Fruit fly (Drosophila melanogaster) whole organism, embryonic: ENCODE measurements around the gene CG31139.

Experiments used
- Awh ChIP-seq: fragments of 200-800 bp; sonication (Bioruptor generic); IDR thresholded peaks from 2 replicates; pipeline ENCODE4, ENCODE4 v1.3.6; 2022; ENCODE audit warnings: missing biosample characterization, missing genetic modification characterization
- CG10462 ChIP-seq: fragments of 200-800 bp; sonication (Bioruptor generic); optimal IDR thresholded peaks from 2 replicates; lab custom pipeline; 2016; ENCODE audit warnings: missing biosample characterization, missing genetic modification characterization
- CG11093 ChIP-seq: fragments of 200-800 bp; sonication (Bioruptor generic); IDR thresholded peaks from 3 replicates; pipeline ENCODE4 v1.3.6; 2022; ENCODE audit warnings: missing biosample characterization, missing genetic modification characterization
- CG11456 ChIP-seq: fragments of 200-800 bp; sonication (Bioruptor generic); IDR thresholded peaks from 3 replicates; pipeline ENCODE4 v1.3.6; 2022; ENCODE audit warnings: missing biosample characterization, missing genetic modification characterization
- CG12659 ChIP-seq: fragments of 200-800 bp; sonication (Bioruptor generic); optimal IDR thresholded peaks from 3 replicates; lab custom pipeline; 2017; ENCODE audit warnings: mild to moderate bottlenecking, missing biosample characterization, missing genetic modification reagents, missing genetic modification characterization
- CG14441 ChIP-seq: fragments of 200-800 bp; sonication (Bioruptor generic); IDR thresholded peaks from 2 replicates; pipeline ENCODE4 v1.3.6; 2022; ENCODE audit warnings: missing biosample characterization, missing genetic modification characterization
- CG14710 ChIP-seq: fragments of 200-800 bp; sonication (Bioruptor generic); optimal IDR thresholded peaks from 3 replicates; lab custom pipeline; 2019; ENCODE audit warnings: missing biosample characterization, mild to moderate bottlenecking, missing genetic modification characterization, moderate library complexity
- CG15073 ChIP-seq: fragments of 200-800 bp; sonication (Bioruptor generic); optimal IDR thresholded peaks from 2 replicates; lab custom pipeline; 2016; ENCODE audit warnings: missing biosample characterization, missing genetic modification characterization
- CG17359 ChIP-seq: fragments of 200-800 bp; sonication (Bioruptor generic); optimal IDR thresholded peaks from 3 replicates; lab custom pipeline; 2018; ENCODE audit warnings: missing biosample characterization, mild to moderate bottlenecking, missing genetic modification characterization, moderate library complexity
- CG17361 ChIP-seq: fragments of 200-800 bp; sonication (Bioruptor generic); IDR thresholded peaks from 3 replicates; pipeline ENCODE4 v1.3.6; 2022; ENCODE audit warnings: missing biosample characterization, missing genetic modification characterization
- CG1792 ChIP-seq: fragments of 200-800 bp; sonication (Bioruptor generic); optimal IDR thresholded peaks from 2 replicates; lab custom pipeline; 2016; ENCODE audit warnings: missing biosample characterization, missing genetic modification characterization
- CG2116 ChIP-seq: fragments of 200-800 bp; sonication (Bioruptor generic); optimal IDR thresholded peaks from 3 replicates; lab custom pipeline; 2018; ENCODE audit warnings: missing biosample characterization, mild to moderate bottlenecking, missing genetic modification characterization
- CG30403 ChIP-seq: fragments of 200-800 bp; sonication (Bioruptor generic); optimal IDR thresholded peaks from 3 replicates; lab custom pipeline; 2016; ENCODE audit warnings: missing biosample characterization, missing genetic modification characterization
- CG3407 ChIP-seq: fragments of 200-800 bp; sonication (Bioruptor generic); optimal IDR thresholded peaks from 2 replicates; lab custom pipeline; 2018; ENCODE audit warnings: missing biosample characterization, mild to moderate bottlenecking, missing genetic modification characterization
- CG34224 ChIP-seq: fragments of 200-800 bp; sonication (Bioruptor generic); IDR thresholded peaks from 3 replicates; pipeline ENCODE4 v1.3.6; 2022; ENCODE audit warnings: missing biosample characterization, missing genetic modification characterization; ENCODE audit not compliant: partially characterized antibody
- CG3995 ChIP-seq: fragments of 200-800 bp; sonication (Bioruptor generic); optimal IDR thresholded peaks from 3 replicates; lab custom pipeline; 2016; ENCODE audit warnings: missing biosample characterization, missing genetic modification characterization
- CG6272 ChIP-seq: fragments of 200-800 bp; sonication (Bioruptor generic); IDR thresholded peaks from 2 replicates; pipeline ENCODE4 v1.3.6; 2022; ENCODE audit warnings: missing biosample characterization, missing genetic modification characterization
- CG6854 ChIP-seq: fragments of 200-800 bp; sonication (Bioruptor generic); optimal IDR thresholded peaks from 3 replicates; lab custom pipeline; 2017; ENCODE audit warnings: missing biosample characterization, mild to moderate bottlenecking, missing genetic modification characterization
- CG8089 ChIP-seq: fragments of 200-800 bp; sonication (Bioruptor generic); optimal IDR thresholded peaks from 3 replicates; lab custom pipeline; 2016; ENCODE audit warnings: missing biosample characterization, missing genetic modification characterization
- CG9932 ChIP-seq: fragments of 200-800 bp; sonication (Bioruptor generic); IDR thresholded peaks from 2 replicates; pipeline ENCODE4 v1.3.6; 2022; ENCODE audit warnings: missing biosample characterization, missing genetic modification characterization
- CTCF ChIP-seq: fragments of 200-800 bp; sonication (Bioruptor generic); optimal IDR thresholded peaks from 2 replicates; lab custom pipeline; 2017; ENCODE audit warnings: missing biosample characterization, mild to moderate bottlenecking, missing genetic modification characterization, moderate library complexity
- Dref ChIP-seq: fragments of 200-800 bp; sonication (Bioruptor generic); IDR thresholded peaks from 2 replicates; pipeline ENCODE4 v1.3.6; 2022; ENCODE audit warnings: missing biosample characterization, missing genetic modification characterization
- Elba2 ChIP-seq: fragments of 200-800 bp; sonication (Bioruptor generic); optimal IDR thresholded peaks from 3 replicates; lab custom pipeline; 2016; ENCODE audit warnings: missing biosample characterization, missing genetic modification characterization
- Gsc ChIP-seq: fragments of 200-800 bp; sonication (Bioruptor generic); IDR thresholded peaks from 2 replicates; pipeline ENCODE4 v1.3.6; 2022; ENCODE audit warnings: missing biosample characterization, missing genetic modification characterization
- HLH54F ChIP-seq: fragments of 200-800 bp; sonication (Bioruptor generic); optimal IDR thresholded peaks from 3 replicates; lab custom pipeline; 2016; ENCODE audit warnings: missing biosample characterization, missing genetic modification characterization
- Hmx ChIP-seq: fragments of 200-800 bp; sonication (Bioruptor generic); optimal IDR thresholded peaks from 2 replicates; lab custom pipeline; 2016; ENCODE audit warnings: missing biosample characterization, missing genetic modification characterization
- Hr51 ChIP-seq, 2 experiments: fragments of 200-800 bp; sonication (Bioruptor generic); optimal IDR thresholded peaks; 2 replicates in 1 of 2; 3 replicates in 1 of 2; lab custom pipeline; 2016 to 2018; ENCODE audit warnings: missing biosample characterization in 2 of 2, missing genetic modification characterization in 2 of 2, mild to moderate bottlenecking in 1 of 2, moderate library complexity in 1 of 2
- Hsf ChIP-seq: fragments of 200-800 bp; sonication (Bioruptor generic); optimal IDR thresholded peaks from 3 replicates; lab custom pipeline; 2016; ENCODE audit warnings: missing biosample characterization, missing genetic modification characterization
- Meics ChIP-seq: fragments of 200-800 bp; sonication (Bioruptor generic); optimal IDR thresholded peaks from 2 replicates; lab custom pipeline; 2017; ENCODE audit warnings: missing biosample characterization, mild to moderate bottlenecking, missing genetic modification characterization
- Nf-YA ChIP-seq: fragments of 200-800 bp; sonication (Bioruptor generic); IDR thresholded peaks from 2 replicates; pipeline ENCODE4 v1.3.6; 2022; ENCODE audit warnings: missing biosample characterization, missing genetic modification characterization
- Optix ChIP-seq: fragments of 200-800 bp; sonication (Bioruptor generic); IDR thresholded peaks from 3 replicates; pipeline ENCODE4 v1.3.6; 2022; ENCODE audit warnings: missing biosample characterization, missing genetic modification characterization
- Ssrp ChIP-seq: fragments of 200-800 bp; sonication (Bioruptor generic); optimal IDR thresholded peaks from 2 replicates; lab custom pipeline; 2018; ENCODE audit warnings: missing biosample characterization, mild to moderate bottlenecking, missing genetic modification characterization, moderate library complexity
- abd-A ChIP-seq: fragments of 200-800 bp; sonication (Bioruptor generic); optimal IDR thresholded peaks from 3 replicates; lab custom pipeline; 2019; ENCODE audit warnings: missing biosample characterization, mild to moderate bottlenecking, missing genetic modification characterization, moderate library complexity
- amos ChIP-seq: fragments of 200-800 bp; sonication (Bioruptor generic); IDR thresholded peaks from 2 replicates; pipeline ENCODE4 v1.3.6; 2022; ENCODE audit warnings: missing biosample characterization, missing genetic modification characterization; ENCODE audit not compliant: partially characterized antibody
- bsh ChIP-seq, 2 experiments: fragments of 200-800 bp; sonication (Bioruptor generic); optimal IDR thresholded peaks; 2 replicates each; lab custom pipeline; 2017 to 2018; ENCODE audit warnings: mild to moderate bottlenecking in 2 of 2, missing biosample characterization in 2 of 2, missing genetic modification characterization in 2 of 2, moderate library complexity in 1 of 2
- crc ChIP-seq: fragments of 200-800 bp; sonication (Bioruptor generic); optimal IDR thresholded peaks from 2 replicates; lab custom pipeline; 2016; ENCODE audit warnings: missing biosample characterization, missing genetic modification characterization
- dmrt11E ChIP-seq: fragments of 200-800 bp; sonication (Bioruptor generic); optimal IDR thresholded peaks from 3 replicates; lab custom pipeline; 2018; ENCODE audit warnings: missing biosample characterization, mild to moderate bottlenecking, missing genetic modification characterization, moderate library complexity
- ind ChIP-seq: fragments of 200-800 bp; sonication (Bioruptor generic); optimal IDR thresholded peaks from 3 replicates; lab custom pipeline; 2016; ENCODE audit warnings: missing biosample characterization, missing genetic modification characterization
- klu ChIP-seq: fragments of 200-800 bp; sonication (Bioruptor generic); IDR thresholded peaks from 2 replicates; pipeline ENCODE4 v1.3.6; 2022; ENCODE audit warnings: missing biosample characterization, missing genetic modification characterization
- kni ChIP-seq: fragments of 200-800 bp; sonication (Bioruptor generic); optimal IDR thresholded peaks from 3 replicates; lab custom pipeline; 2017; ENCODE audit warnings: mild to moderate bottlenecking, missing biosample characterization, missing genetic modification reagents, missing genetic modification characterization
- knrl ChIP-seq: fragments of 200-800 bp; sonication (Bioruptor generic); IDR thresholded peaks from 3 replicates; pipeline ENCODE4 v1.3.6; 2022; ENCODE audit warnings: missing biosample characterization, missing genetic modification characterization; ENCODE audit not compliant: partially characterized antibody
- maf-S ChIP-seq: fragments of 200-800 bp; sonication (Bioruptor generic); optimal IDR thresholded peaks from 2 replicates; lab custom pipeline; 2016; ENCODE audit warnings: missing biosample characterization, missing genetic modification characterization
- nerfin-1 ChIP-seq: fragments of 200-800 bp; sonication (Bioruptor generic); optimal IDR thresholded peaks from 3 replicates; lab custom pipeline; 2019; ENCODE audit warnings: missing biosample characterization, mild to moderate bottlenecking, missing genetic modification characterization, moderate library complexity
- nmo ChIP-seq: fragments of 200-800 bp; sonication (Bioruptor generic); optimal IDR thresholded peaks from 2 replicates; lab custom pipeline; 2018; ENCODE audit warnings: missing biosample characterization, mild to moderate bottlenecking, missing genetic modification characterization, moderate library complexity
- otp ChIP-seq: fragments of 200-800 bp; sonication (Bioruptor generic); IDR thresholded peaks from 3 replicates; pipeline ENCODE4, ENCODE4 v1.3.6; 2022; ENCODE audit warnings: missing biosample characterization, missing genetic modification characterization
- p53 ChIP-seq: fragments of 200-800 bp; sonication (Bioruptor generic); optimal IDR thresholded peaks from 2 replicates; lab custom pipeline; 2016; ENCODE audit warnings: missing biosample characterization, missing genetic modification characterization
- phol ChIP-seq: fragments of 200-800 bp; sonication (Bioruptor generic); optimal IDR thresholded peaks from 3 replicates; lab custom pipeline; 2018; ENCODE audit warnings: missing biosample characterization, mild to moderate bottlenecking, missing genetic modification characterization, moderate library complexity
- sens ChIP-seq: fragments of 200-800 bp; sonication (Bioruptor generic); peaks from one replicate; lab custom pipeline; 2016; ENCODE audit warnings: missing biosample characterization, missing genetic modification characterization
- shn ChIP-seq: fragments of 200-800 bp; sonication (Bioruptor generic); optimal IDR thresholded peaks from 3 replicates; lab custom pipeline; 2016; ENCODE audit warnings: missing biosample characterization, missing genetic modification characterization
- so ChIP-seq: fragments of 200-800 bp; sonication (Bioruptor generic); IDR thresholded peaks from 3 replicates; pipeline ENCODE4 v1.3.6; 2022; ENCODE audit warnings: missing biosample characterization, missing genetic modification characterization
- tgo ChIP-seq: fragments of 200-800 bp; sonication (Bioruptor generic); IDR thresholded peaks from 3 replicates; pipeline ENCODE4 v1.3.6; 2022; ENCODE audit warnings: missing biosample characterization, missing genetic modification characterization
- vvl ChIP-seq: fragments of 200-800 bp; sonication (Bioruptor generic); IDR thresholded peaks from 2 replicates; pipeline ENCODE4 v1.3.6; 2022; ENCODE audit warnings: missing biosample characterization, missing genetic modification characterization
- wor ChIP-seq: fragments of 200-800 bp; sonication (Bioruptor generic); IDR thresholded peaks from 2 replicates; pipeline ENCODE4 v1.3.6; 2022; ENCODE audit warnings: missing biosample characterization, missing genetic modification characterization

Gene CG31139

DNA sequence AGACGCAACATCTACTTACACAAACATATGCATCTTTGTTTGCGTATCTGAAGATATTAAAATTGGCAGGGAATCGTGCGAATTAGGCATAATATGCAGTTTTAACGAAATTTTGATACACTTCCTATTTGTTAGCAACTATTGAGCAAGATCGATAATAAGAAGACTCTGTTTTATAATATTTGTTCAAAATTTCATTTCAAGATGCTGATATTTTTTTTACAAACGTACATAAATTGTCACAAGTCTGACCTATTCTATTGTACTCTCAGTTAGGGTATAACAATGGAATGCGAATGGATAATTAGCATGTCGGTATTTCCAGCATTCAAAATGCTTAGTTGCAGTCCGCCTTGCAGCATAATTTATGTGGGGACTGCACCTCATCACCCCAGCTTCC is 21.0 kb downstream of the CG31139 start (continued):
- peak; percentile 42; the same call in 1 of the 2 replicates for TF ChIP-seq klu (GFP tag; lab: Robert Waterston, UW)
- peak; percentile 46; the same call in 1 of the 3 replicates for TF ChIP-seq tgo (GFP tag; lab: Robert Waterston, UW)
- no peak for TF ChIP-seq p53 (GFP tag; lab: Kevin White, UChicago)
- no peak for TF ChIP-seq Awh (GFP tag; lab: Robert Waterston, UW)
- no peak for TF ChIP-seq abd-A
- no peak for TF ChIP-seq Hmx (GFP tag; lab: Kevin White, UChicago)
- no peak for TF ChIP-seq so (GFP tag; lab: Robert Waterston, UW)
- no peak for TF ChIP-seq CG11456
- no peak for TF ChIP-seq bsh (GFP tag; optimal IDR thresholded peaks at IDR 0.05; lab: Kevin White, UChicago)
- no peak for TF ChIP-seq crc
- TF ChIP-seq CG17359 (tag; lab: Kevin White, UChicago), result peak; percentile 13
- TF ChIP-seq CG34224 (GFP tag; lab: Robert Waterston, UW), result no peak
- no peak for TF ChIP-seq Hr51 (GFP tag; optimal IDR thresholded peaks at IDR 0.05; lab: Kevin White, UChicago)
- TF ChIP-seq amos, result no peak
- no peak for TF ChIP-seq Hsf (GFP tag; lab: Kevin White, UChicago)
- TF ChIP-seq nmo (GFP tag; lab: Kevin White, UChicago), result no peak
- TF ChIP-seq CG10462 (GFP tag; lab: Kevin White, UChicago), result no peak
- no peak for TF ChIP-seq wor (GFP tag; lab: Robert Waterston, UW)
- no peak for TF ChIP-seq CG12659 (GFP tag; lab: Kevin White, UChicago)
- no peak for TF ChIP-seq CG11093 (GFP tag; lab: Robert Waterston, UW)
- no peak for TF ChIP-seq dmrt11E (tag; lab: Kevin White, UChicago)
- peak; percentile 19 for TF ChIP-seq phol
- no peak for TF ChIP-seq knrl (GFP tag; lab: Robert Waterston, UW)
- TF ChIP-seq kni (GFP tag; lab: Kevin White, UChicago), result no peak
- TF ChIP-seq Optix (GFP tag; lab: Robert Waterston, UW), result no peak
- TF ChIP-seq CG30403 (GFP tag; lab: Kevin White, UChicago), result peak; percentile 14
- TF ChIP-seq CG9932 (GFP tag; lab: Robert Waterston, UW), result no peak
- TF ChIP-seq CG14710 (tag; lab: Kevin White, UChicago), result no peak
- no peak for TF ChIP-seq CG8089 (GFP tag; lab: Kevin White, UChicago)
- TF ChIP-seq Nf-YA (GFP tag; lab: Robert Waterston, UW), result no peak
- TF ChIP-seq Meics (GFP tag; lab: Kevin White, UChicago), result no peak
- TF ChIP-seq Gsc (GFP tag; lab: Robert Waterston, UW), result no peak
- TF ChIP-seq CG2116 (GFP tag; lab: Kevin White, UChicago), result no peak
- no peak for TF ChIP-seq nerfin-1
- no peak for TF ChIP-seq Ssrp
- TF ChIP-seq CG1792, result no peak
- no peak for TF ChIP-seq CG3995 (GFP tag; lab: Kevin White, UChicago)
- no peak for TF ChIP-seq CG6272 (GFP tag; lab: Robert Waterston, UW)
- peak; percentile 22 for TF ChIP-seq sens
- no peak for TF ChIP-seq CG3407 (GFP tag; lab: Kevin White, UChicago)
- peak; percentile 57; the same call in 1 of the 2 replicates for TF ChIP-seq vvl
- no peak for TF ChIP-seq Elba2
- TF ChIP-seq CG14441 (GFP tag; lab: Robert Waterston, UW), result peak; percentile 32; the same call in 1 of the 2 replicates
- no peak for TF ChIP-seq shn (GFP tag; lab: Kevin White, UChicago)
- TF ChIP-seq Dref (GFP tag; lab: Robert Waterston, UW), result no peak
- no peak for TF ChIP-seq CG6854 (GFP tag; lab: Kevin White, UChicago)
- TF ChIP-seq ind, result no peak
- no peak for TF ChIP-seq CTCF
- no peak for TF ChIP-seq CG17361 (GFP tag; lab: Robert Waterston, UW)
- TF ChIP-seq CG15073 (GFP tag; lab: Kevin White, UChicago), result no peak
- TF ChIP-seq maf-S (GFP tag; lab: Kevin White, UChicago), result no peak
- no peak for TF ChIP-seq otp
- no peak for TF ChIP-seq HLH54F
